Fruit fly (Drosophila melanogaster) whole organism, embryonic: ENCODE data around the gene ND-B17.

Experiments
- CG2199 ChIP-seq: fragments of 200-800 bp; sonication (Bioruptor generic); IDR thresholded peaks from 3 replicates; pipeline ENCODE4 v1.3.6; 2022; ENCODE audit warnings: missing biosample characterization, missing genetic modification characterization
- Dll ChIP-seq: fragments of 200-800 bp; sonication (Bioruptor generic); IDR thresholded peaks from 4 replicates; pipeline ENCODE4 v1.3.6; 2022; ENCODE audit warnings: missing biosample characterization, missing genetic modification characterization; ENCODE audit not compliant: partially characterized antibody
- Hr78 ChIP-seq, 2 experiments: fragments of 200-800 bp in 1 of 2; fragments of >200 bp in 1 of 2; sonication (Bioruptor generic) in 1 of 2; optimal IDR thresholded peaks; 2 replicates each; lab custom pipeline; 2017 to 2019; ENCODE audit warnings: missing biosample characterization in 2 of 2, missing genetic modification characterization in 2 of 2, mild to moderate bottlenecking in 1 of 2, moderate library complexity in 1 of 2
- cas ChIP-seq: fragments of 200-800 bp; sonication (Bioruptor generic); IDR thresholded peaks from 2 replicates; pipeline ENCODE4 v1.3.6; 2022; ENCODE audit warnings: missing biosample characterization, missing genetic modification characterization
- slou ChIP-seq: fragments of 200-800 bp; sonication (Bioruptor generic); optimal IDR thresholded peaks from 3 replicates; lab custom pipeline; 2016; ENCODE audit warnings: missing biosample characterization, missing genetic modification characterization

DNA sequence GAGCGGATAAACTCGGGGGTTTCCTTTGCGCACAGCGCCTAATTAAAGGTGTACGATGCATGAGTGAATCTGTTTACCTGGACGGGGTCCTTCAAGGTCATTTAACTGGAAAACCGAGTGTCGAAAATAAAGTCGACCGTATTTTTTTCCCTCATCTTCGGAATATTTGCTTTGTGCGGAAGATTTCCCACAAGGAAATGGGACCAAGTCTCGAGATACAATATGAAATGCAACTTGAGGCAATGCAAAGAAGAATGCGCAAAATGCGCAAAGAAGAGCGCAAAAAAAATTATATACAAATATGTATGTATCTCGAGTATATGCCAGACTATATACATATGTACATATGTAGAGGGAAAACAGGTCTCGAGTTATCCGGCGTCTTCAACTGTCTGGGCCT lies 7.9 kb downstream of the ND-B17 start:
- TF ChIP-seq CG2199 (GFP tag; lab: Robert Waterston, UW) (no peak), Dll (GFP tag; lab: Robert Waterston, UW) (no peak), Hr78 (GFP tag; optimal IDR thresholded peaks at IDR 0.05; lab: Kevin White, UChicago) (no peak), slou (no peak), cas (no peak)
